Worm (Caenorhabditis elegans) whole organism, L4 larva: Measurements from ENCODE around the gene unc-68.

Experiments used
- F37D6.2 ChIP-seq: sonication (generic microtip); optimal IDR thresholded peaks from 2 replicates; lab custom pipeline; 2016; ENCODE audit warnings: mild to moderate bottlenecking, missing genetic modification characterization, missing compliant biosample characterization
- Y5F2A.4 ChIP-seq: fragments of 200-800 bp; sonication (Bioruptor generic); optimal IDR thresholded peaks from 2 replicates; lab custom pipeline; 2018; ENCODE audit warnings: mild to moderate bottlenecking, missing genetic modification characterization, missing compliant biosample characterization
- ama-1 ChIP-seq: fragments of 150-350 bp; optimal IDR thresholded peaks from 2 replicates; lab custom pipeline; 2014; ENCODE audit warnings: inconsistent platforms, mixed read lengths
- ceh-62 ChIP-seq: sonication (generic microtip); optimal IDR thresholded peaks from 2 replicates; lab custom pipeline; 2017; ENCODE audit warnings: missing biosample characterization, missing genetic modification characterization
- ces-1 ChIP-seq: fragments of 150-350 bp; sonication (generic microtip); optimal IDR thresholded peaks from 4 replicates; lab custom pipeline; 2014; ENCODE audit warnings: missing biosample characterization, missing genetic modification reagents, missing genetic modification characterization
- dpl-1 ChIP-seq: fragments of 150-350 bp; optimal IDR thresholded peaks from 2 replicates; lab custom pipeline; 2014; ENCODE audit warnings: missing biosample characterization, missing genetic modification reagents, missing genetic modification characterization
- hif-1 ChIP-seq, 2 experiments: sonication (generic microtip); optimal IDR thresholded peaks; 2 replicates each; lab custom pipeline; 2016 to 2017; ENCODE audit warnings: missing compliant biosample characterization in 2 of 2, missing genetic modification characterization in 2 of 2, missing genetic modification reagents in 2 of 2, missing genotype in 2 of 2, mild to moderate bottlenecking in 1 of 2
- lin-39 ChIP-seq: fragments of 150-350 bp; optimal IDR thresholded peaks from 2 replicates; lab custom pipeline; 2014; ENCODE audit warnings: missing biosample characterization, missing genetic modification reagents, missing genetic modification characterization
- nhr-25 ChIP-seq: sonication (generic microtip); optimal IDR thresholded peaks from 2 replicates; lab custom pipeline; 2017; ENCODE audit warnings: missing genetic modification characterization, mild to moderate bottlenecking, missing compliant biosample characterization, antibody characterized with exemption, moderate library complexity, borderline replicate concordance; ENCODE audit not compliant: insufficient read depth
- nhr-42 ChIP-seq: fragments of 200-800 bp; sonication (Bioruptor generic); IDR thresholded peaks from 2 replicates; pipeline ENCODE4 v1.3.6; 2022; ENCODE audit warnings: missing genetic modification characterization, missing compliant biosample characterization
- pqm-1 ChIP-seq: sonication (generic microtip); optimal IDR thresholded peaks from 2 replicates; lab custom pipeline; 2017; ENCODE audit warnings: missing biosample characterization, missing genetic modification characterization
- unc-39 ChIP-seq: sonication (generic microtip); optimal IDR thresholded peaks from 2 replicates; lab custom pipeline; 2017; ENCODE audit warnings: missing biosample characterization, missing genetic modification characterization

ce11 chrV:6879490-6879889 lies 49.3 kb downstream of the unc-68 start:
- TF ChIP-seq ces-1 (GFP tag; lab: Kevin White, UChicago) (no peak), hif-1 (tag; optimal IDR thresholded peaks at IDR 0.05; lab: Kevin White, UChicago) (peak in 1 of 2 experiments; percentile 60), Y5F2A.4 (GFP tag; lab: Kevin White, UChicago) (no peak), nhr-25 (peak; percentile 78), pqm-1 (tag; lab: Kevin White, UChicago) (no peak), ceh-62 (tag; lab: Kevin White, UChicago) (no peak), dpl-1 (GFP tag; lab: Kevin White, UChicago) (no peak), nhr-42 (GFP tag; lab: Robert Waterston, UW) (no peak), unc-39 (no peak), ama-1 (lab: Kevin White, UChicago) (no peak), lin-39 (tag; lab: Kevin White, UChicago) (no peak), F37D6.2 (tag; lab: Kevin White, UChicago) (peak; percentile 69)
